Fruit fly (Drosophila melanogaster) whole organism, embryonic: Measurements from ENCODE around the gene isoQC.

Experiments used
- Adf1 ChIP-seq: fragments of 200-800 bp; sonication (Bioruptor generic); IDR thresholded peaks from 2 replicates; pipeline ENCODE4 v1.3.6; 2022; ENCODE audit warnings: missing biosample characterization, missing genetic modification characterization
- Atf6 ChIP-seq: fragments of 200-800 bp; sonication (Bioruptor generic); IDR thresholded peaks from 2 replicates; pipeline ENCODE4 v1.3.6; 2022; ENCODE audit warnings: missing biosample characterization, missing genetic modification characterization
- B-H2 ChIP-seq: fragments of 200-800 bp; sonication (Bioruptor generic); optimal IDR thresholded peaks from 2 replicates; lab custom pipeline; 2018; ENCODE audit warnings: missing biosample characterization, mild to moderate bottlenecking, missing genetic modification characterization
- BEAF-32 ChIP-seq: fragments of 200-800 bp; sonication (Bioruptor generic); optimal IDR thresholded peaks from 3 replicates; lab custom pipeline; 2017; ENCODE audit warnings: missing biosample characterization, missing genetic modification characterization, mild to moderate bottlenecking, moderate library complexity, missing genetic modification reagents
- Bgb ChIP-seq: fragments of 200-800 bp; sonication (Bioruptor generic); IDR thresholded peaks from 2 replicates; pipeline ENCODE4 v1.3.6; 2022; ENCODE audit warnings: missing biosample characterization, missing genetic modification characterization; ENCODE audit not compliant: partially characterized antibody
- Blimp-1 ChIP-seq: fragments of 200-800 bp; sonication (Bioruptor generic); optimal IDR thresholded peaks from 3 replicates; lab custom pipeline; 2018; ENCODE audit warnings: missing biosample characterization, missing genetic modification characterization, mild to moderate bottlenecking, moderate library complexity, missing genetic modification reagents
- Bteb2 ChIP-seq: fragments of 200-800 bp; sonication (Bioruptor generic); optimal IDR thresholded peaks from 2 replicates; lab custom pipeline; 2016; ENCODE audit warnings: missing biosample characterization, missing genetic modification characterization
- CG12155 ChIP-seq: fragments of 200-800 bp; sonication (Bioruptor generic); optimal IDR thresholded peaks from 3 replicates; lab custom pipeline; 2016; ENCODE audit warnings: missing biosample characterization, missing genetic modification characterization
- CG15073 ChIP-seq: fragments of 200-800 bp; sonication (Bioruptor generic); optimal IDR thresholded peaks from 2 replicates; lab custom pipeline; 2016; ENCODE audit warnings: missing biosample characterization, missing genetic modification characterization
- CG16863 ChIP-seq: fragments of 200-800 bp; sonication (Bioruptor generic); optimal IDR thresholded peaks from 3 replicates; lab custom pipeline; 2016; ENCODE audit warnings: missing biosample characterization, missing genetic modification characterization
- CG17802 ChIP-seq: fragments of 200-800 bp; sonication (Bioruptor generic); optimal IDR thresholded peaks from 2 replicates; lab custom pipeline; 2018; ENCODE audit warnings: missing biosample characterization, mild to moderate bottlenecking, missing genetic modification characterization, moderate library complexity
- CG18011 ChIP-seq: fragments of 200-800 bp; sonication (Bioruptor generic); optimal IDR thresholded peaks from 2 replicates; lab custom pipeline; 2017; ENCODE audit warnings: missing biosample characterization, missing genetic modification characterization, mild to moderate bottlenecking, moderate library complexity, missing genotype
- CG18262 ChIP-seq: fragments of 200-800 bp; optimal IDR thresholded peaks from 3 replicates; lab custom pipeline; 2019; ENCODE audit warnings: missing biosample characterization, mild to moderate bottlenecking, missing genetic modification characterization, moderate library complexity
- CG3847 ChIP-seq: fragments of 200-800 bp; sonication (Bioruptor generic); IDR thresholded peaks from 2 replicates; pipeline ENCODE4 v1.3.6; 2022; ENCODE audit warnings: missing biosample characterization, missing genetic modification characterization
- CG4328 ChIP-seq: fragments of 200-800 bp; sonication (Bioruptor generic); optimal IDR thresholded peaks from 3 replicates; lab custom pipeline; 2017; ENCODE audit warnings: missing biosample characterization, missing genetic modification reagents, missing genetic modification characterization
- CG5953 ChIP-seq: fragments of 200-800 bp; sonication (Bioruptor generic); IDR thresholded peaks from 2 replicates; pipeline ENCODE4 v1.3.6; 2022; ENCODE audit warnings: missing biosample characterization, missing genetic modification characterization
- CG6175 ChIP-seq: fragments of 200-800 bp; sonication (Bioruptor generic); IDR thresholded peaks from 3 replicates; pipeline ENCODE4 v1.3.6; 2022; ENCODE audit warnings: missing biosample characterization, missing genetic modification characterization
- CG7556 ChIP-seq: fragments of 200-800 bp; sonication (Bioruptor generic); optimal IDR thresholded peaks from 2 replicates; lab custom pipeline; 2017; ENCODE audit warnings: missing biosample characterization, mild to moderate bottlenecking, missing genetic modification characterization
- CG7839 ChIP-seq: fragments of 200-800 bp; sonication (Bioruptor generic); optimal IDR thresholded peaks from 3 replicates; lab custom pipeline; 2018; ENCODE audit warnings: missing biosample characterization, mild to moderate bottlenecking, missing genetic modification characterization, moderate library complexity
- CG9437 ChIP-seq: fragments of 200-800 bp; sonication (Bioruptor generic); optimal IDR thresholded peaks from 2 replicates; lab custom pipeline; 2018; ENCODE audit warnings: missing biosample characterization, mild to moderate bottlenecking, missing genetic modification characterization
- Drgx ChIP-seq: fragments of 200-800 bp; sonication (Bioruptor generic); IDR thresholded peaks from 2 replicates; pipeline ENCODE4 v1.3.6; 2022; ENCODE audit warnings: missing biosample characterization, missing genetic modification characterization
- Ets97D ChIP-seq: fragments of 200-800 bp; sonication (Bioruptor generic); optimal IDR thresholded peaks from 3 replicates; lab custom pipeline; 2016; ENCODE audit warnings: missing biosample characterization, missing genetic modification characterization
- GATAe ChIP-seq: fragments of 200-800 bp; sonication (Bioruptor generic); conservative IDR thresholded peaks from 2 replicates; pipeline ENCODE4 v1.3.6; 2022; ENCODE audit warnings: missing biosample characterization, missing genetic modification characterization
- Gsc ChIP-seq: fragments of 200-800 bp; sonication (Bioruptor generic); IDR thresholded peaks from 2 replicates; pipeline ENCODE4 v1.3.6; 2022; ENCODE audit warnings: missing biosample characterization, missing genetic modification characterization
- HLHmδ ChIP-seq: fragments of 200-800 bp; sonication (Bioruptor generic); optimal IDR thresholded peaks from 2 replicates; lab custom pipeline; 2018; ENCODE audit warnings: missing biosample characterization, mild to moderate bottlenecking, missing genetic modification characterization, moderate library complexity
- Hey ChIP-seq: fragments of 200-800 bp; sonication (Bioruptor generic); optimal IDR thresholded peaks from 3 replicates; lab custom pipeline; 2018; ENCODE audit warnings: missing biosample characterization, mild to moderate bottlenecking, missing genetic modification characterization
- Hsf ChIP-seq: fragments of 200-800 bp; sonication (Bioruptor generic); optimal IDR thresholded peaks from 3 replicates; lab custom pipeline; 2016; ENCODE audit warnings: missing biosample characterization, missing genetic modification characterization
- MBD-R2 ChIP-seq: fragments of 200-800 bp; sonication (Bioruptor generic); IDR thresholded peaks from 2 replicates; pipeline ENCODE4 v1.3.6; 2022; ENCODE audit warnings: missing biosample characterization, missing genetic modification characterization
- Mrtf ChIP-seq: fragments of 200-800 bp; sonication (Bioruptor generic); IDR thresholded peaks from 3 replicates; pipeline ENCODE4 v1.3.6; 2022; ENCODE audit warnings: missing biosample characterization, missing genetic modification characterization
- NC2β ChIP-seq: fragments of 200-800 bp; sonication (Bioruptor generic); optimal IDR thresholded peaks from 2 replicates; lab custom pipeline; 2016; ENCODE audit warnings: missing biosample characterization, missing genetic modification characterization
- Sox100B ChIP-seq: fragments of 200-800 bp; sonication (Bioruptor generic); optimal IDR thresholded peaks from 3 replicates; lab custom pipeline; 2018; ENCODE audit warnings: missing biosample characterization, mild to moderate bottlenecking, missing genetic modification characterization
- Ssrp ChIP-seq: fragments of 200-800 bp; sonication (Bioruptor generic); optimal IDR thresholded peaks from 2 replicates; lab custom pipeline; 2018; ENCODE audit warnings: missing biosample characterization, mild to moderate bottlenecking, missing genetic modification characterization, moderate library complexity
- ab ChIP-seq: fragments of 200-800 bp; sonication (Bioruptor generic); optimal IDR thresholded peaks from 2 replicates; lab custom pipeline; 2016; ENCODE audit warnings: missing biosample characterization, missing genetic modification characterization
- bsh ChIP-seq, 2 experiments: fragments of 200-800 bp; sonication (Bioruptor generic); optimal IDR thresholded peaks; 2 replicates each; lab custom pipeline; 2017 to 2018; ENCODE audit warnings: mild to moderate bottlenecking in 2 of 2, missing biosample characterization in 2 of 2, missing genetic modification characterization in 2 of 2, moderate library complexity in 1 of 2
- en ChIP-seq: fragments of 200-800 bp; sonication (Bioruptor generic); optimal IDR thresholded peaks from 2 replicates; lab custom pipeline; 2016; ENCODE audit warnings: missing biosample characterization, missing genetic modification characterization
- fd3F ChIP-seq: fragments of 200-800 bp; sonication (Bioruptor generic); optimal IDR thresholded peaks from 2 replicates; lab custom pipeline; 2018; ENCODE audit warnings: missing biosample characterization, mild to moderate bottlenecking, missing genetic modification characterization, moderate library complexity
- klu ChIP-seq: fragments of 200-800 bp; sonication (Bioruptor generic); IDR thresholded peaks from 2 replicates; pipeline ENCODE4 v1.3.6; 2022; ENCODE audit warnings: missing biosample characterization, missing genetic modification characterization
- maf-S ChIP-seq: fragments of 200-800 bp; sonication (Bioruptor generic); optimal IDR thresholded peaks from 2 replicates; lab custom pipeline; 2016; ENCODE audit warnings: missing biosample characterization, missing genetic modification characterization
- nau ChIP-seq: fragments of 200-800 bp; sonication (Bioruptor generic); optimal IDR thresholded peaks from 3 replicates; lab custom pipeline; 2017; ENCODE audit warnings: missing biosample characterization, mild to moderate bottlenecking, missing genetic modification characterization, missing genetic modification reagents
- peb ChIP-seq: fragments of 200-800 bp; sonication (Bioruptor generic); IDR thresholded peaks from 2 replicates; pipeline ENCODE4 v1.3.6; 2022; ENCODE audit warnings: missing biosample characterization, missing genetic modification characterization
- pnt ChIP-seq: fragments of 200-800 bp; sonication (Bioruptor generic); optimal IDR thresholded peaks from 3 replicates; lab custom pipeline; 2016; ENCODE audit warnings: missing biosample characterization, missing genetic modification characterization
- repo ChIP-seq: fragments of 200-800 bp; sonication (Bioruptor generic); optimal IDR thresholded peaks from 2 replicates; lab custom pipeline; 2016; ENCODE audit warnings: missing biosample characterization, missing genetic modification characterization
- scrt ChIP-seq: fragments of 200-800 bp; sonication (Bioruptor generic); optimal IDR thresholded peaks from 2 replicates; lab custom pipeline; 2018; ENCODE audit warnings: missing biosample characterization, mild to moderate bottlenecking, missing genetic modification characterization, moderate library complexity
- sima ChIP-seq: fragments of 200-800 bp; sonication (Bioruptor generic); optimal IDR thresholded peaks from 2 replicates; lab custom pipeline; 2016; ENCODE audit warnings: missing biosample characterization, missing genetic modification characterization
- sisA ChIP-seq: fragments of 200-800 bp; sonication (Bioruptor generic); IDR thresholded peaks from 2 replicates; pipeline ENCODE4 v1.3.6; 2022; ENCODE audit warnings: missing biosample characterization, missing genetic modification characterization
- trem ChIP-seq: fragments of 200-800 bp; optimal IDR thresholded peaks from 3 replicates; lab custom pipeline; 2019; ENCODE audit warnings: missing biosample characterization, mild to moderate bottlenecking, missing genetic modification characterization, moderate library complexity
- vfl ChIP-seq: fragments of 200-800 bp; sonication (Bioruptor generic); optimal IDR thresholded peaks from 2 replicates; lab custom pipeline; 2016; ENCODE audit warnings: missing biosample characterization, missing genetic modification characterization
- vnd ChIP-seq: fragments of 200-800 bp; sonication (Bioruptor generic); IDR thresholded peaks from 3 replicates; pipeline ENCODE4 v1.3.6; 2022; ENCODE audit warnings: missing biosample characterization, missing genetic modification characterization; ENCODE audit not compliant: partially characterized antibody
- zfh1 ChIP-seq: fragments of 200-800 bp; sonication (Bioruptor generic); IDR thresholded peaks from 3 replicates; pipeline ENCODE4 v1.3.6; 2022; ENCODE audit warnings: missing biosample characterization, missing genetic modification characterization

Gene isoQC

DNA sequence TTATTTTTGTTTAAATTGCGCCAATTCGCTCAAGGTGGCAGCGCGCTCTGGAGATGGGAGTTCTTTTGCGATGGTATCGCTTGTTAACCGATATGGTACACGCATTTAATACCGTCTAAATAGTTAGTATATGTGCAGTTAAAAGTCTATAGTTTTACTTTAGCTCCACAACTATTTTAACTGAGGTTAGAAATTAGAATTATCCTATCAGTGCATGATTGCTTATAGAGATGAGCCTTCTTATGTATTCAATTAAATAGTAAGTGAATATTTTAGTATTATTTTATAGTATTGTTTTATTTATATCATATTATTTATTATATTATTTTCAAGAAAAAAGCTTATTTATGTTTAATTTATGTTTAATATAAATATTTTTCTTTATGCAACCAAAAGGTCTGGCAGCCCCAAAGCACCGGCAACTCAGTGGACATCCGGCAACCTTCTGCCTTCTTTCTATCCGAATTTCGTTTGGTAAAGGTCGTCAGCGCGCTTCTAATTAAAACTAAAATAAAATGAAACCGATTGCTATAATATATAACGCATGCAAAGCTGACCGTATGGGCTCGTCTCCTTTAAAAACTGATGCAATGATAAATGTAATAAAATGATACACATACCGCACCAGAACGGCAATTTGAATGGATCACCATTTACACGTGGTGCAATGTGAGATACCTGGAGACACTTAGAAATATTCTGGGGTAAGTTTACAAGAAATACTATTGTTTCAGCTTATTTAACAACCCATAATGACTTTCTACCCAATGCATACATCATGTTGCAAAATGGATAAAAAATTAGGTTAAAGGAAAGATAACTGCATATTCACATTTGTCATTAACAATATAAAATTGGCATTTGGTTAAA, 21.2 kb upstream of the isoQC start, which contains the start of gene CG5199 (continued):
- TF ChIP-seq CG18011 (GFP tag; lab: Kevin White, UChicago) (no peak), sisA (GFP tag; lab: Robert Waterston, UW) (peak; percentile 49), Hey (tag; lab: Kevin White, UChicago) (no peak), klu (GFP tag; lab: Robert Waterston, UW) (peak; percentile 35; the same call in 1 of the 2 replicates), scrt (GFP tag; lab: Kevin White, UChicago) (no peak), vfl (GFP tag; lab: Kevin White, UChicago) (no peak), CG5953 (GFP tag; lab: Robert Waterston, UW) (no peak), CG15073 (peak; percentile 12), BEAF-32 (peak; percentile 82), sima (GFP tag; lab: Kevin White, UChicago) (no peak), Adf1 (GFP tag; lab: Robert Waterston, UW) (no peak), Gsc (no peak), Bgb (GFP tag; lab: Robert Waterston, UW) (peak; percentile 75), repo (GFP tag; lab: Kevin White, UChicago) (no peak), CG16863 (GFP tag; lab: Kevin White, UChicago) (no peak), HLHmδ (no peak), maf-S (GFP tag; lab: Kevin White, UChicago) (peak; percentile 4), Ets97D (GFP tag; lab: Kevin White, UChicago) (peak; percentile 40), peb (no peak), B-H2 (GFP tag; lab: Kevin White, UChicago) (peak; percentile 54), zfh1 (peak; percentile 62; the same call in 1 of the 3 replicates), CG17802 (tag; lab: Kevin White, UChicago) (peak; percentile 1), Drgx (0 out of 2 replicates have a peak, but pooled peaks have one; percentile 28), fd3F (GFP tag; lab: Kevin White, UChicago) (peak; percentile 55), CG4328 (GFP tag; lab: Kevin White, UChicago) (peak; percentile 54), CG7839 (tag; lab: Kevin White, UChicago) (peak; percentile 58), trem (tag; lab: Kevin White, UChicago) (peak; percentile 93), Bteb2 (GFP tag; lab: Kevin White, UChicago) (no peak), MBD-R2 (GFP tag; lab: Robert Waterston, UW) (no peak; the same call in 1 of the 2 replicates), NC2β (GFP tag; lab: Kevin White, UChicago) (no peak), Sox100B (peak; percentile 69), bsh (GFP tag; optimal IDR thresholded peaks at IDR 0.05; lab: Kevin White, UChicago) (peak in 1 of 2 experiments; percentile 61), Ssrp (tag; lab: Kevin White, UChicago) (peak; percentile 81), Atf6 (no peak), Blimp-1 (GFP tag; lab: Kevin White, UChicago) (peak; percentile 61), nau (GFP tag; lab: Kevin White, UChicago) (no peak), CG7556 (GFP tag; lab: Kevin White, UChicago) (peak; percentile 75), en (no peak), ab (GFP tag; lab: Kevin White, UChicago) (no peak), GATAe (GFP tag; lab: Robert Waterston, UW) (no peak), vnd (peak; percentile 81), Hsf (peak; percentile 13), pnt (GFP tag; lab: Kevin White, UChicago) (peak; percentile 70), CG3847 (GFP tag; lab: Robert Waterston, UW) (peak; percentile 64; the same call in 1 of the 2 replicates), CG9437 (GFP tag; lab: Kevin White, UChicago) (peak; percentile 72), CG6175 (GFP tag; lab: Robert Waterston, UW) (0 out of 3 replicates have a peak, but pooled peaks have one; percentile 51), CG12155 (GFP tag; lab: Kevin White, UChicago) (peak; percentile 58), CG18262 (peak; percentile 87), Mrtf (GFP tag; lab: Robert Waterston, UW) (peak; percentile 68; the same call in 2 of the 3 replicates)
